Worm (Caenorhabditis elegans) whole organism, L3 larva: ENCODE measurements around the gene str-129.

Source experiments
- ZK546.5 ChIP-seq: sonication (generic microtip); optimal IDR thresholded peaks from 2 replicates; lab custom pipeline; 2017; ENCODE audit warnings: missing biosample characterization, missing genetic modification characterization
- aly-2 ChIP-seq: fragments of 150-350 bp; optimal IDR thresholded peaks from 2 replicates; lab custom pipeline; 2014; ENCODE audit warnings: missing biosample characterization, missing genetic modification characterization
- ama-1 ChIP-seq: fragments of 150-350 bp; optimal IDR thresholded peaks from 2 replicates; lab custom pipeline; 2018
- ceh-28 ChIP-seq: fragments of 150-350 bp; optimal IDR thresholded peaks from 2 replicates; lab custom pipeline; 2014; ENCODE audit warnings: missing biosample characterization, missing genetic modification reagents, missing genetic modification characterization
- ceh-82 ChIP-seq: fragments of 150-350 bp; optimal IDR thresholded peaks from 2 replicates; lab custom pipeline; 2014; ENCODE audit warnings: missing biosample characterization, missing genetic modification characterization
- ceh-9 ChIP-seq: sonication (generic microtip); optimal IDR thresholded peaks from 2 replicates; lab custom pipeline; 2018; ENCODE audit warnings: missing biosample characterization, missing genetic modification characterization
- daf-12 ChIP-seq: fragments of 150-350 bp; optimal IDR thresholded peaks from 2 replicates; lab custom pipeline; 2014; ENCODE audit warnings: missing biosample characterization, missing genetic modification reagents, missing genetic modification characterization
- elt-1 ChIP-seq: fragments of 150-350 bp; optimal IDR thresholded peaks from 2 replicates; lab custom pipeline; 2014; ENCODE audit warnings: missing biosample characterization, missing genetic modification characterization
- elt-2 ChIP-seq: sonication (generic microtip); optimal IDR thresholded peaks from 2 replicates; lab custom pipeline; 2016; ENCODE audit warnings: missing genetic modification reagents, mild to moderate bottlenecking, missing genetic modification characterization, missing compliant biosample characterization
- elt-3 ChIP-seq, 3 experiments: fragments of 150-350 bp in 1 of 3; sonication (generic microtip) in 2 of 3; optimal IDR thresholded peaks; 2 replicates in 2 of 3; 4 replicates in 1 of 3; lab custom pipeline; 2014 to 2017; ENCODE audit warnings: missing biosample characterization in 3 of 3, missing genetic modification characterization in 3 of 3
- eor-1 ChIP-seq, 2 experiments: fragments of 150-350 bp; optimal IDR thresholded peaks; 2 replicates each; lab custom pipeline; 2014 to 2018; ENCODE audit warnings: missing biosample characterization in 2 of 2, missing genetic modification characterization in 2 of 2
- jun-1 ChIP-seq: fragments of 150-350 bp; optimal IDR thresholded peaks from 2 replicates; lab custom pipeline; 2014; ENCODE audit warnings: missing biosample characterization, missing genetic modification reagents, missing genetic modification characterization
- lin-39 ChIP-seq: fragments of 150-350 bp; optimal IDR thresholded peaks from 2 replicates; lab custom pipeline; 2018; ENCODE audit warnings: missing biosample characterization, missing genetic modification reagents, missing genetic modification characterization
- lsy-12 ChIP-seq: sonication (generic microtip); optimal IDR thresholded peaks from 2 replicates; lab custom pipeline; 2016; ENCODE audit warnings: mild to moderate bottlenecking, missing genetic modification characterization, missing compliant biosample characterization
- mdl-1 ChIP-seq: fragments of 150-350 bp; optimal IDR thresholded peaks from 2 replicates; lab custom pipeline; 2014; ENCODE audit warnings: missing biosample characterization, missing genetic modification characterization
- mml-1 ChIP-seq: fragments of 150-350 bp; sonication (generic microtip); optimal IDR thresholded peaks from 3 replicates; lab custom pipeline; 2014; ENCODE audit warnings: missing biosample characterization, missing genetic modification characterization
- nfya-1 ChIP-seq: sonication (generic microtip); optimal IDR thresholded peaks from 2 replicates; lab custom pipeline; 2017; ENCODE audit warnings: missing genetic modification characterization, mild to moderate bottlenecking, missing compliant biosample characterization, antibody characterized with exemption, moderate library complexity; ENCODE audit not compliant: insufficient read depth
- nhr-11 ChIP-seq: fragments of 150-350 bp; optimal IDR thresholded peaks from 2 replicates; lab custom pipeline; 2014; ENCODE audit warnings: missing biosample characterization, missing genetic modification characterization
- nhr-12 ChIP-seq: fragments of 150-350 bp; optimal IDR thresholded peaks from 2 replicates; lab custom pipeline; 2014; ENCODE audit warnings: missing biosample characterization, missing genetic modification characterization
- nhr-23 ChIP-seq: fragments of 150-350 bp; optimal IDR thresholded peaks from 2 replicates; lab custom pipeline; 2014; ENCODE audit warnings: missing biosample characterization, missing genetic modification reagents, missing genetic modification characterization
- nhr-25 ChIP-seq: sonication (generic microtip); optimal IDR thresholded peaks from 2 replicates; lab custom pipeline; 2017; ENCODE audit warnings: missing biosample characterization, missing genetic modification characterization
- nhr-28 ChIP-seq: fragments of 150-350 bp; optimal IDR thresholded peaks from 2 replicates; lab custom pipeline; 2014; ENCODE audit warnings: missing biosample characterization, missing genetic modification characterization
- nhr-43 ChIP-seq: sonication (generic microtip); optimal IDR thresholded peaks from 2 replicates; lab custom pipeline; 2016; ENCODE audit warnings: mild to moderate bottlenecking, missing genetic modification characterization, missing compliant biosample characterization; ENCODE audit not compliant: poor library complexity, severe bottlenecking
- nhr-67 ChIP-seq: fragments of 150-350 bp; optimal IDR thresholded peaks from 2 replicates; lab custom pipeline; 2014; ENCODE audit warnings: missing biosample characterization, missing genetic modification characterization
- nhr-76 ChIP-seq: fragments of 150-350 bp; sonication (generic microtip); optimal IDR thresholded peaks from 5 replicates; lab custom pipeline; 2014; ENCODE audit warnings: missing biosample characterization, missing genetic modification characterization
- nhr-77 ChIP-seq: fragments of 150-350 bp; optimal IDR thresholded peaks from 2 replicates; lab custom pipeline; 2014; ENCODE audit warnings: missing biosample characterization, missing genetic modification characterization
- pha-4 ChIP-seq: fragments of 150-350 bp; optimal IDR thresholded peaks from 2 replicates; lab custom pipeline; 2014; ENCODE audit warnings: missing biosample characterization, missing genetic modification reagents, missing genetic modification characterization
- skn-1 ChIP-seq: fragments of 150-350 bp; optimal IDR thresholded peaks from 2 replicates; lab custom pipeline; 2014; ENCODE audit warnings: missing biosample characterization, missing genetic modification characterization
- snpc-4 ChIP-seq: fragments of 150-350 bp; optimal IDR thresholded peaks from 2 replicates; lab custom pipeline; 2014; ENCODE audit warnings: missing biosample characterization, missing genetic modification characterization
- tbx-2 ChIP-seq: sonication (generic microtip); optimal IDR thresholded peaks from 2 replicates; lab custom pipeline; 2016; ENCODE audit warnings: mild to moderate bottlenecking, missing genetic modification characterization, missing compliant biosample characterization
- unc-39 ChIP-seq: sonication (generic microtip); optimal IDR thresholded peaks from 4 replicates; lab custom pipeline; 2017; ENCODE audit warnings: missing biosample characterization, missing genetic modification characterization
- unc-62 ChIP-seq: fragments of 150-350 bp; sonication (generic microtip); optimal IDR thresholded peaks from 4 replicates; lab custom pipeline; 2014; ENCODE audit warnings: missing biosample characterization, missing genetic modification reagents, missing genetic modification characterization
- zag-1 ChIP-seq: fragments of 150-350 bp; optimal IDR thresholded peaks from 2 replicates; lab custom pipeline; 2014; ENCODE audit warnings: missing biosample characterization, missing genetic modification characterization
- ztf-4 ChIP-seq: fragments of 150-350 bp; optimal IDR thresholded peaks from 2 replicates; lab custom pipeline; 2014; ENCODE audit warnings: missing biosample characterization, missing genetic modification characterization

The str-129 gene

ce11 chrV:8114542-8114941 lies 22.3 kb upstream of the str-129 start:
- TF ChIP-seq tbx-2 (no peak), nfya-1 (tag; lab: Kevin White, UChicago) (no peak), ceh-82 (tag; lab: Kevin White, UChicago) (no peak), nhr-28 (tag; lab: Kevin White, UChicago) (no peak), elt-1 (no peak), nhr-67 (no peak), daf-12 (tag; lab: Kevin White, UChicago) (no peak), jun-1 (tag; lab: Kevin White, UChicago) (no peak), mml-1 (no peak), unc-62 (GFP tag; lab: Kevin White, UChicago) (no peak), nhr-43 (tag; lab: Kevin White, UChicago) (no peak), nhr-23 (no peak), ama-1 (lab: Kevin White, UChicago) (no peak)

ce11 chrV:8110816-8111215 lies 18.5 kb upstream of the str-129 start:
- TF ChIP-seq pha-4 (tag; lab: Kevin White, UChicago) = peak; percentile 70
- no peak for TF ChIP-seq lin-39

ce11 chrV:8108670-8109069 lies 16.4 kb upstream of the str-129 start, which contains the start of gene myo-5:
Gene myo-5, plus strand, starts transcription at chrV:8108970.
- no peak for TF ChIP-seq snpc-4 (tag; lab: Kevin White, UChicago)
- no peak for TF ChIP-seq daf-12 (tag; lab: Kevin White, UChicago)
- TF ChIP-seq elt-2 (tag; lab: Kevin White, UChicago) = no peak
- TF ChIP-seq elt-3 (tag; optimal IDR thresholded peaks at IDR 0.05; lab: Kevin White, UChicago) = no peak
- TF ChIP-seq pha-4 (tag; lab: Kevin White, UChicago) = no peak
- TF ChIP-seq skn-1 (tag; lab: Kevin White, UChicago) = no peak

ce11 chrV:8104473-8104872 lies 12.2 kb upstream of the str-129 start, which contains the start of gene srlf-16:
Gene srlf-16, plus strand, starts transcription at chrV:8104773.
- TF ChIP-seq ama-1 (lab: Kevin White, UChicago) (no peak), lin-39 (no peak), ztf-4 (tag; lab: Kevin White, UChicago) (no peak), nhr-12 (tag; lab: Kevin White, UChicago) (no peak), ceh-28 (tag; lab: Kevin White, UChicago) (no peak), nhr-76 (no peak), ceh-9 (tag; lab: Kevin White, UChicago) (no peak)

ce11 chrV:8102960-8103359 lies 10.7 kb upstream of the str-129 start, which contains the start of gene str-90:
Gene str-90, plus strand, starts transcription at chrV:8103260.
- TF ChIP-seq zag-1 (tag; lab: Kevin White, UChicago) (no peak), aly-2 (tag; lab: Kevin White, UChicago) (no peak), ZK546.5 (tag; lab: Kevin White, UChicago) (no peak), nhr-23 (no peak), nhr-12 (tag; lab: Kevin White, UChicago) (no peak), elt-1 (no peak), mml-1 (no peak), lsy-12 (tag; lab: Kevin White, UChicago) (no peak), nhr-11 (tag; lab: Kevin White, UChicago) (no peak), mdl-1 (tag; lab: Kevin White, UChicago) (no peak), nhr-77 (tag; lab: Kevin White, UChicago) (no peak), nhr-25 (tag; lab: Kevin White, UChicago) (no peak), unc-39 (no peak), eor-1 (tag; optimal IDR thresholded peaks at IDR 0.05; lab: Kevin White, UChicago) (no peak), snpc-4 (tag; lab: Kevin White, UChicago) (no peak)

- TF ChIP-seq ztf-4 (tag; lab: Kevin White, UChicago) (no peak), nfya-1 (tag; lab: Kevin White, UChicago) (no peak), nhr-12 (tag; lab: Kevin White, UChicago) (no peak), lsy-12 (tag; lab: Kevin White, UChicago) (no peak), elt-1 (no peak)
These were observed 7.0 kb upstream of the str-129 start, which contains the start of gene sdz-23 for ce11 chrV:8099306-8099705. Gene sdz-23, plus strand, starts transcription at chrV:8099606.
